Worm (Caenorhabditis elegans) whole organism, late embryonic: ENCODE results near the gene ZK666.8.

Experiments
- C38D4.7 ChIP-seq: fragments of 200-800 bp; sonication (Bioruptor generic); optimal IDR thresholded peaks from 2 replicates; lab custom pipeline; 2018; ENCODE audit warnings: mild to moderate bottlenecking, missing genetic modification characterization, moderate library complexity, missing compliant biosample characterization
- ama-1 ChIP-seq: fragments of 150-350 bp; optimal IDR thresholded peaks from 2 replicates; lab custom pipeline; 2014
- ceh-22 ChIP-seq: sonication (generic microtip); optimal IDR thresholded peaks from 2 replicates; lab custom pipeline; 2017; ENCODE audit warnings: missing biosample characterization, missing genetic modification characterization
- dmd-4 ChIP-seq: sonication (generic microtip); optimal IDR thresholded peaks from 2 replicates; lab custom pipeline; 2016; ENCODE audit warnings: borderline replicate concordance, missing genetic modification characterization, missing compliant biosample characterization
- dve-1 ChIP-seq: sonication (generic microtip); optimal IDR thresholded peaks from 2 replicates; lab custom pipeline; 2017; ENCODE audit warnings: antibody characterized with exemption, mild to moderate bottlenecking, missing genetic modification characterization, missing compliant biosample characterization
- ets-4 ChIP-seq: sonication (generic microtip); optimal IDR thresholded peaks from 2 replicates; lab custom pipeline; 2016; ENCODE audit warnings: missing genetic modification characterization, missing compliant biosample characterization
- nhr-11 ChIP-seq: fragments of 150-350 bp; optimal IDR thresholded peaks from 2 replicates; lab custom pipeline; 2014; ENCODE audit warnings: missing biosample characterization, missing genetic modification characterization
- pat-9 ChIP-seq: fragments of 200-800 bp; sonication (Bioruptor generic); optimal IDR thresholded peaks from 2 replicates; lab custom pipeline; 2018; ENCODE audit warnings: mild to moderate bottlenecking, missing genetic modification characterization, moderate library complexity, missing compliant biosample characterization
- pha-4 ChIP-seq: fragments of 150-350 bp; optimal IDR thresholded peaks from 2 replicates; lab custom pipeline; 2018; ENCODE audit warnings: missing biosample characterization, missing genetic modification reagents, missing genetic modification characterization
- tbx-2 ChIP-seq: sonication (generic microtip); optimal IDR thresholded peaks from 2 replicates; lab custom pipeline; 2016; ENCODE audit warnings: missing genetic modification characterization, missing compliant biosample characterization
- unc-3 ChIP-seq, 2 experiments: fragments of 200-800 bp in 1 of 2; sonication (Bioruptor generic) in 1 of 2; sonication (generic microtip) in 1 of 2; conservative IDR thresholded peaks in 1 of 2; optimal IDR thresholded peaks in 1 of 2; 2 replicates each; pipeline versions ENCODE4 v1.3.6 to Lab custom; 2016 to 2022; ENCODE audit warnings: missing compliant biosample characterization in 2 of 2, missing genetic modification characterization in 2 of 2, missing genetic modification reagents in 1 of 2

- TF ChIP-seq ets-4 (tag; lab: Kevin White, UChicago) (no peak), dmd-4 (tag; lab: Kevin White, UChicago) (no peak), C38D4.7 (GFP tag; lab: Kevin White, UChicago) (no peak), dve-1 (tag; lab: Kevin White, UChicago) (no peak), pat-9 (tag; lab: Kevin White, UChicago) (no peak), tbx-2 (no peak), unc-3 (GFP tag; conservative IDR thresholded peaks at IDR 0.05; lab: Robert Waterston, UW) (no peak), unc-3 (tag; optimal IDR thresholded peaks at IDR 0.05; lab: Kevin White, UChicago) (no peak), ceh-22 (tag; lab: Kevin White, UChicago) (no peak), nhr-11 (no peak), ama-1 (lab: Kevin White, UChicago) (no peak), pha-4 (tag; lab: Kevin White, UChicago) (no peak)
Observed at ce11 chrII:10501578-10501977, 8.6 kb upstream of the ZK666.8 start.
